Worm (Caenorhabditis elegans): ENCODE measurements around the gene R04A9.7.

Gene R04A9.7

ce11 chrX:388728-389127 lies 6.0 kb downstream of the R04A9.7 start, which contains the start of gene ceh-93 (continued):
- no peak for TF ChIP-seq aly-2 (tag; optimal IDR thresholded peaks at IDR 0.05)
- TF ChIP-seq nhr-90 (tag; optimal IDR thresholded peaks at IDR 0.05; ENCODE audit: poor library complexity) = no peak
- peak in 1 of 2 experiments; percentile 62 for TF ChIP-seq lin-35 (GFP tag; optimal IDR thresholded peaks at IDR 0.05)
- TF ChIP-seq nhr-84 (tag; optimal IDR thresholded peaks at IDR 0.05) = no peak
- no peak for TF ChIP-seq hlh-17 (GFP tag; optimal IDR thresholded peaks at IDR 0.05; ENCODE audit: borderline replicate concordance)
- no peak for TF ChIP-seq hpl-2 (GFP tag; optimal IDR thresholded peaks at IDR 0.05)
- no peak for TF ChIP-seq unc-98 (GFP tag; IDR thresholded peaks at IDR 0.05)
- TF ChIP-seq elt-2 (tag; optimal IDR thresholded peaks at IDR 0.05) = no peak
- no peak for TF ChIP-seq Y116A8C.19 (tag; optimal IDR thresholded peaks at IDR 0.05; ENCODE audit: borderline replicate concordance)
- peak in 2 of 3 experiments; percentile 25 to 43 for TF ChIP-seq dpl-1 (GFP tag; optimal IDR thresholded peaks at IDR 0.05)
- no peak for TF ChIP-seq ceh-63 (GFP tag; optimal IDR thresholded peaks at IDR 0.05)
- TF ChIP-seq dsc-1 (tag; optimal IDR thresholded peaks at IDR 0.05) = no peak
- no peak for TF ChIP-seq elt-3 (tag; optimal IDR thresholded peaks at IDR 0.05)
- no peak for TF ChIP-seq lin-14 (GFP tag; optimal IDR thresholded peaks at IDR 0.05)

DNA sequence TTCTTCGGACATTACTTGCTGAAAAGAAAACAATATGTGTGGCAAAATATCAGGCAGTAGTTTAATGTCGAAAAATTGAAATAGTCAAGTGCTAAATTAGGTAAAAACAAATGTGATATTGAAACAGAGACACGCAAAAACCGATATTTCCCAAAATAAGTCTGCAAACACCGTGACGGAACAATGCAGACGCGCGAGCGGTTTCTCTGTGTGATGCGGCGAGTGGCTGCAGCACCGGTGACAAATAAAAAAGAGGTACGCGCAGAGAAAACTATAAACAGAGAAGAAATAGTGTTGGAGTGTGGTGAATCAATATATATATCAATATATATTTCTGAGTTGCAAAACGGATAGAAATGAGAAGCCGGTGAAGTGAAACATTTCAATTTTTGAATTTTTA lies 12.0 kb downstream of the R04A9.7 start, which contains the start of gene ife-2:
Gene ife-2 (minus strand): TSS at position 18 of the 400 bp plus-strand sequence.
- TF ChIP-seq ztf-4 (tag; optimal IDR thresholded peaks at IDR 0.05) (peak; percentile 1), elt-2 (tag; optimal IDR thresholded peaks at IDR 0.05) (peak; percentile 26), lin-14 (GFP tag; optimal IDR thresholded peaks at IDR 0.05) (no peak), nhr-20 (tag; optimal IDR thresholded peaks at IDR 0.05) (peak; percentile 81), mef-2 (tag; optimal IDR thresholded peaks at IDR 0.05) (peak; percentile 45), ceh-90 (tag; optimal IDR thresholded peaks at IDR 0.05) (no peak), elt-3 (tag; optimal IDR thresholded peaks at IDR 0.05) (peak in 1 of 6 experiments; percentile 47), blmp-1 (tag; optimal IDR thresholded peaks at IDR 0.05) (peak; percentile 61), nhr-47 (tag; optimal IDR thresholded peaks at IDR 0.05) (peak; percentile 76), aha-1 (tag; optimal IDR thresholded peaks at IDR 0.05) (no peak), sup-37 (GFP tag; optimal IDR thresholded peaks at IDR 0.05) (peak; percentile 44), efl-3 (GFP tag; optimal IDR thresholded peaks at IDR 0.05) (no peak), fkh-4 (tag; optimal IDR thresholded peaks at IDR 0.05; ENCODE audit: borderline replicate concordance) (no peak), fkh-8 (tag; optimal IDR thresholded peaks at IDR 0.05) (peak; percentile 19), zip-4 (GFP tag; optimal IDR thresholded peaks at IDR 0.05) (peak; percentile 7), swsn-7 (tag; optimal IDR thresholded peaks at IDR 0.05) (peak; percentile 74), nhr-76 (tag; optimal IDR thresholded peaks at IDR 0.05) (no peak), nhr-84 (tag; optimal IDR thresholded peaks at IDR 0.05) (no peak), F16B12.6 (tag; optimal IDR thresholded peaks at IDR 0.05) (peak; percentile 96), egl-27 (tag; optimal IDR thresholded peaks at IDR 0.05) (no peak), hlh-4 (tag; optimal IDR thresholded peaks at IDR 0.05) (no peak), ceh-63 (GFP tag; optimal IDR thresholded peaks at IDR 0.05) (no peak), tbx-2 (tag; optimal IDR thresholded peaks at IDR 0.05) (peak; percentile 74), pax-3 (tag; optimal IDR thresholded peaks at IDR 0.05) (no peak), efl-1 (optimal IDR thresholded peaks at IDR 0.05) (peak; percentile 52 to 58), efl-1 (GFP tag; optimal IDR thresholded peaks at IDR 0.05 in 1 of 2) (peak; percentile 51 to 94), ces-1 (GFP tag; optimal IDR thresholded peaks at IDR 0.05) (no peak), nhr-77 (tag; optimal IDR thresholded peaks at IDR 0.05) (peak; percentile 7), mep-1 (tag; optimal IDR thresholded peaks at IDR 0.05) (peak; percentile 90), alr-1 (tag; optimal IDR thresholded peaks at IDR 0.05; ENCODE audit: borderline replicate concordance) (no peak), Y116A8C.19 (tag; optimal IDR thresholded peaks at IDR 0.05; ENCODE audit: borderline replicate concordance) (no peak), nhr-85 (tag) (peak; percentile 74), dpl-1 (GFP tag; optimal IDR thresholded peaks at IDR 0.05) (peak; percentile 55 to 78 (median 76)), snu-23 (GFP tag; optimal IDR thresholded peaks at IDR 0.05) (peak; percentile 88), tlp-1 (tag; optimal IDR thresholded peaks at IDR 0.05) (no peak), nhr-237 (tag; optimal IDR thresholded peaks at IDR 0.05) (no peak), fos-1 (tag; optimal IDR thresholded peaks at IDR 0.05) (peak; percentile 5), lir-3 (tag; optimal IDR thresholded peaks at IDR 0.05; ENCODE audit: poor library complexity) (peak; percentile 63), egl-13 (tag; optimal IDR thresholded peaks at IDR 0.05) (peak; percentile 38), jun-1 (tag; optimal IDR thresholded peaks at IDR 0.05) (peak; percentile 54), fkh-10 (GFP tag; optimal IDR thresholded peaks at IDR 0.05) (no peak), snpc-4 (tag; optimal IDR thresholded peaks at IDR 0.05) (peak; percentile 6), C16A3.4 (tag; optimal IDR thresholded peaks at IDR 0.05) (peak; percentile 77), lin-35 (GFP tag; optimal IDR thresholded peaks at IDR 0.05) (peak; percentile 69 to 83)
